Worm (Caenorhabditis elegans) whole organism, mixed stage, embryonic: ENCODE measurements around the gene srd-34.

ENCODE experiments used
- ceh-83 ChIP-seq: fragments of 200-800 bp; sonication (Bioruptor generic); optimal IDR thresholded peaks from 2 replicates; lab custom pipeline; 2018; ENCODE audit warnings: mild to moderate bottlenecking, missing genetic modification characterization, missing compliant biosample characterization
- ham-2 ChIP-seq: fragments of 200-800 bp; sonication (Bioruptor generic); optimal IDR thresholded peaks from 2 replicates; lab custom pipeline; 2018; ENCODE audit warnings: mild to moderate bottlenecking, missing genetic modification characterization, missing compliant biosample characterization
- lin-32 ChIP-seq: fragments of 200-800 bp; sonication (Bioruptor generic); optimal IDR thresholded peaks from 2 replicates; lab custom pipeline; 2018; ENCODE audit warnings: mild to moderate bottlenecking, missing genetic modification characterization, missing compliant biosample characterization
- lsy-2 ChIP-seq: fragments of 150-350 bp; optimal IDR thresholded peaks from 2 replicates; lab custom pipeline; 2014; ENCODE audit warnings: missing biosample characterization, missing genetic modification characterization
- nhr-12 ChIP-seq: fragments of 150-350 bp; optimal IDR thresholded peaks from 2 replicates; lab custom pipeline; 2014; ENCODE audit warnings: missing biosample characterization, missing genetic modification characterization
- nhr-2 ChIP-seq: fragments of 150-350 bp; optimal IDR thresholded peaks from 2 replicates; lab custom pipeline; 2014; ENCODE audit warnings: missing biosample characterization, missing genetic modification characterization
- snpc-4 ChIP-seq: fragments of 150-350 bp; optimal IDR thresholded peaks from 2 replicates; lab custom pipeline; 2014; ENCODE audit warnings: missing biosample characterization, missing genetic modification characterization
- unc-62 ChIP-seq: fragments of 150-350 bp; optimal IDR thresholded peaks from 2 replicates; lab custom pipeline; 2014; ENCODE audit warnings: missing biosample characterization, missing genetic modification reagents, missing genetic modification characterization
- zip-8 ChIP-seq: fragments of 150-350 bp; optimal IDR thresholded peaks from 2 replicates; lab custom pipeline; 2014; ENCODE audit warnings: missing biosample characterization, missing genetic modification characterization

- TF ChIP-seq ceh-83 (GFP tag; lab: Kevin White, UChicago) = no peak
- TF ChIP-seq nhr-12 (tag; lab: Kevin White, UChicago) = no peak
- TF ChIP-seq snpc-4 (tag; lab: Kevin White, UChicago) = no peak
- TF ChIP-seq unc-62 (GFP tag; lab: Kevin White, UChicago) = no peak
- no peak for TF ChIP-seq zip-8 (tag; lab: Kevin White, UChicago)
- TF ChIP-seq nhr-2 (tag; lab: Kevin White, UChicago) = no peak
- TF ChIP-seq lsy-2 (tag; lab: Kevin White, UChicago) = no peak
- no peak for TF ChIP-seq lin-32
- TF ChIP-seq ham-2 (GFP tag; lab: Kevin White, UChicago) = no peak
Observed at ce11 chrV:10560621-10561020, 11.7 kb upstream of the srd-34 start, which contains the start of gene col-152.
